Fruit fly (Drosophila melanogaster): ENCODE data around the gene Mettl3.

The Mettl3 gene

dm6 chr3R:24058041-24058440, 26.1 kb downstream of the Mettl3 start, which contains the start of gene SMC1 (continued):
- TF ChIP-seq p53 (GFP tag; optimal IDR thresholded peaks at IDR 0.05) = peak; percentile 46
- peak; percentile 25 for TF ChIP-seq CG9876 (GFP tag; optimal IDR thresholded peaks at IDR 0.05)
- TF ChIP-seq CG33557 (GFP tag; optimal IDR thresholded peaks at IDR 0.05) = no peak
- no peak for TF ChIP-seq Deaf1 (tag; optimal IDR thresholded peaks at IDR 0.05)
- TF ChIP-seq maf-S (GFP tag; optimal IDR thresholded peaks at IDR 0.05) = peak; percentile 1
- peak; percentile 53 for TF ChIP-seq onecut (GFP tag; IDR thresholded peaks at IDR 0.05)
- TF ChIP-seq zen2 (GFP tag; IDR thresholded peaks at IDR 0.05; ENCODE audit: partially characterized antibody) = peak; percentile 99
- TF ChIP-seq CG30020 (tag; optimal IDR thresholded peaks at IDR 0.05) = peak; percentile 60
- TF ChIP-seq Xrp1 (GFP tag; IDR thresholded peaks at IDR 0.05) = peak; percentile 31; the same call in 1 of the 2 replicates
- peak; percentile 81 for TF ChIP-seq CHES-1-like (GFP tag; optimal IDR thresholded peaks at IDR 0.05)
- no peak for TF ChIP-seq Lpt (GFP tag; optimal IDR thresholded peaks at IDR 0.05)
- no peak for TF ChIP-seq CG11085 (GFP tag; IDR thresholded peaks at IDR 0.05)
- no peak; the same call in 1 of the 2 replicates for TF ChIP-seq stc (GFP tag; IDR thresholded peaks at IDR 0.05)
- no peak for TF ChIP-seq lab (GFP tag; optimal IDR thresholded peaks at IDR 0.05)
- TF ChIP-seq CG15269 (tag; optimal IDR thresholded peaks at IDR 0.05) = no peak
- peak; percentile 41; the same call in 1 of the 2 replicates for TF ChIP-seq CG32767 (GFP tag; IDR thresholded peaks at IDR 0.05)
- TF ChIP-seq C15 (GFP tag; IDR thresholded peaks at IDR 0.05) = 0 out of 3 replicates have a peak, but pooled peaks have one; percentile 28
- no peak for TF ChIP-seq CG2678 (tag; optimal IDR thresholded peaks at IDR 0.05)
- no peak for TF ChIP-seq run (tag; optimal IDR thresholded peaks at IDR 0.05)
- TF ChIP-seq CG7963 (GFP tag; IDR thresholded peaks at IDR 0.05; ENCODE audit: partially characterized antibody) = peak; percentile 99
- no peak for TF ChIP-seq CTCF (GFP tag; optimal IDR thresholded peaks at IDR 0.05)
- TF ChIP-seq twi (tag; optimal IDR thresholded peaks at IDR 0.05) = no peak
- TF ChIP-seq zfh1 (GFP tag; IDR thresholded peaks at IDR 0.05) = no peak
- TF ChIP-seq ewg (GFP tag; optimal IDR thresholded peaks at IDR 0.05) = no peak
- TF ChIP-seq CG8478 (optimal IDR thresholded peaks at IDR 0.05) = no peak
- TF ChIP-seq usp (GFP tag; optimal IDR thresholded peaks at IDR 0.05) = no peak
- TF ChIP-seq CG1602 (GFP tag; optimal IDR thresholded peaks at IDR 0.05) = no peak
- TF ChIP-seq CG13123 (GFP tag; optimal IDR thresholded peaks at IDR 0.05) = no peak
- TF ChIP-seq BtbVII (GFP tag; optimal IDR thresholded peaks at IDR 0.05) = no peak
- no peak for TF ChIP-seq CG18599 (GFP tag; optimal IDR thresholded peaks at IDR 0.05)
- no peak for TF ChIP-seq CG2202 (tag; optimal IDR thresholded peaks at IDR 0.05)
- TF ChIP-seq CG17829 (tag; optimal IDR thresholded peaks at IDR 0.05) = peak; percentile 68
- TF ChIP-seq kni (GFP tag; optimal IDR thresholded peaks at IDR 0.05) = no peak
- peak; percentile 73 for TF ChIP-seq CG10543 (GFP tag; optimal IDR thresholded peaks at IDR 0.05)
- no peak for TF ChIP-seq CG15073 (GFP tag; optimal IDR thresholded peaks at IDR 0.05)
- TF ChIP-seq caup (GFP tag; optimal IDR thresholded peaks at IDR 0.05; ENCODE audit: severe bottlenecking) = no peak
- no peak for TF ChIP-seq CG17359 (tag; optimal IDR thresholded peaks at IDR 0.05)
- peak; percentile 72 for TF ChIP-seq HmgZ (tag; optimal IDR thresholded peaks at IDR 0.05)
- no peak for TF ChIP-seq fu2 (GFP tag; optimal IDR thresholded peaks at IDR 0.05)
- peak; percentile 0 for TF ChIP-seq CG7987 (GFP tag; optimal IDR thresholded peaks at IDR 0.05)
- peak; percentile 47 for TF ChIP-seq CG17186 (GFP tag; optimal IDR thresholded peaks at IDR 0.05)
- no peak for TF ChIP-seq tup (GFP tag; optimal IDR thresholded peaks at IDR 0.05)
- TF ChIP-seq B-H2 (GFP tag; optimal IDR thresholded peaks at IDR 0.05) = peak; percentile 79
- TF ChIP-seq CkIIα-i1 (GFP tag; IDR thresholded peaks at IDR 0.05) = no peak
- no peak for TF ChIP-seq oc (tag; optimal IDR thresholded peaks at IDR 0.05)
- no peak for TF ChIP-seq repo (GFP tag; optimal IDR thresholded peaks at IDR 0.05)
- no peak for TF ChIP-seq otp (GFP tag; IDR thresholded peaks at IDR 0.05)
- peak; percentile 96 for TF ChIP-seq MBD-R2 (GFP tag; IDR thresholded peaks at IDR 0.05)
- no peak for TF ChIP-seq gt (GFP tag; IDR thresholded peaks at IDR 0.05)
- no peak for TF ChIP-seq CG4820 (GFP tag; optimal IDR thresholded peaks at IDR 0.05)
- TF ChIP-seq B-H1 (GFP tag; IDR thresholded peaks at IDR 0.05) = no peak
- peak; percentile 23 for TF ChIP-seq ems (GFP tag; optimal IDR thresholded peaks at IDR 0.05)

All from whole organism, embryonic.